Worm (Caenorhabditis elegans): ENCODE data around the gene pdhk-2.

Gene pdhk-2

ce11 chrIII:8744765-8745164 lies 3.6 kb upstream of the pdhk-2 start:
- TF ChIP-seq ets-7 (tag; optimal IDR thresholded peaks at IDR 0.05) (no peak), F13C5.2 (tag; optimal IDR thresholded peaks at IDR 0.05) (no peak), pes-1 (GFP tag; IDR thresholded peaks at IDR 0.05) (no peak), ceh-13 (GFP tag; optimal IDR thresholded peaks at IDR 0.05) (no peak), ama-1 (optimal IDR thresholded peaks at IDR 0.05) (no peak), tbx-11 (GFP tag; IDR thresholded peaks at IDR 0.05) (no peak), hmbx-1 (tag; optimal IDR thresholded peaks at IDR 0.05) (no peak), hmg-4 (GFP tag; optimal IDR thresholded peaks at IDR 0.05) (no peak), tbx-37 (GFP tag; conservative IDR thresholded peaks at IDR 0.05) (no peak), tra-4 (tag; optimal IDR thresholded peaks at IDR 0.05) (no peak), ceh-36 (tag; optimal IDR thresholded peaks at IDR 0.05) (no peak), hnd-1 (tag; optimal IDR thresholded peaks at IDR 0.05) (no peak), B0310.2 (tag; optimal IDR thresholded peaks at IDR 0.05) (no peak), flt-1 (GFP tag; IDR thresholded peaks at IDR 0.05) (no peak), scrt-1 (GFP tag; IDR thresholded peaks at IDR 0.05) (no peak), aly-1 (tag; optimal IDR thresholded peaks at IDR 0.05) (no peak), sea-1 (GFP tag; conservative IDR thresholded peaks at IDR 0.05) (no peak)

- TF ChIP-seq hmbx-1 (tag; optimal IDR thresholded peaks at IDR 0.05) (no peak), ets-7 (tag; optimal IDR thresholded peaks at IDR 0.05) (no peak), scrt-1 (GFP tag; IDR thresholded peaks at IDR 0.05) (no peak)
These were observed 2.7 kb upstream of the pdhk-2 start, which contains the start of gene ZK370.6 for ce11 chrIII:8743796-8744404. Gene ZK370.6 (minus strand): TSS chrIII:8743846.

ce11 chrIII:8742584-8742983 lies 1.4 kb upstream of the pdhk-2 start:
- TF ChIP-seq aly-1 (tag; optimal IDR thresholded peaks at IDR 0.05) (no peak), ets-7 (tag; optimal IDR thresholded peaks at IDR 0.05) (no peak), B0310.2 (tag; optimal IDR thresholded peaks at IDR 0.05) (no peak), sea-1 (GFP tag; conservative IDR thresholded peaks at IDR 0.05) (no peak), scrt-1 (GFP tag; IDR thresholded peaks at IDR 0.05) (no peak)

DNA sequence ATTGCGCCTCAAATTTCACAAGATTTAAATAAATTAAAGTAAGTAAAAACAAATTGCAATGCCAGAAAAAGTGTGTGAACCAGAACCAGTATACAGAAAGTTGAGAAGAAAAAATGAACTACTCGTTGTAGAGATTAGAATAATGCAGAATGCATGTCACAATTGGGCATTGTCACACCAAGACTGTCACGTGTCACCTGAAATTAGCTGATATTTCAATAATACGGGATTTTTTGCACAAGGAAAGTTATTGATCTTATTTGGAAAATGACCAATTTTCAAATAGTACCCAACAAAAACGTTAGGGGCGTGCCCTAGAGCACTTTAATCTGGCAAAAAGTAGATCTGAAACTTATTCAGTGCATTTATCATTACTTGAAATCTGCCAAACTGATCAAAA lies 743 bp upstream of the pdhk-2 start:
- TF ChIP-seq flt-1 (GFP tag; IDR thresholded peaks at IDR 0.05) (no peak), hmg-4 (GFP tag; optimal IDR thresholded peaks at IDR 0.05) (no peak), tbx-11 (GFP tag; IDR thresholded peaks at IDR 0.05) (no peak), sea-1 (GFP tag; conservative IDR thresholded peaks at IDR 0.05) (no peak), ceh-13 (GFP tag; optimal IDR thresholded peaks at IDR 0.05) (no peak), tra-4 (tag; optimal IDR thresholded peaks at IDR 0.05) (no peak), B0310.2 (tag; optimal IDR thresholded peaks at IDR 0.05) (no peak), aly-1 (tag; optimal IDR thresholded peaks at IDR 0.05) (no peak), pes-1 (GFP tag; IDR thresholded peaks at IDR 0.05) (no peak), tbx-37 (GFP tag; conservative IDR thresholded peaks at IDR 0.05) (no peak), scrt-1 (GFP tag; IDR thresholded peaks at IDR 0.05) (no peak), ets-7 (tag; optimal IDR thresholded peaks at IDR 0.05) (no peak), hnd-1 (tag; optimal IDR thresholded peaks at IDR 0.05) (no peak), F13C5.2 (tag; optimal IDR thresholded peaks at IDR 0.05) (no peak), ceh-36 (tag; optimal IDR thresholded peaks at IDR 0.05) (no peak), ama-1 (optimal IDR thresholded peaks at IDR 0.05) (no peak), hmbx-1 (tag; optimal IDR thresholded peaks at IDR 0.05) (no peak)

DNA sequence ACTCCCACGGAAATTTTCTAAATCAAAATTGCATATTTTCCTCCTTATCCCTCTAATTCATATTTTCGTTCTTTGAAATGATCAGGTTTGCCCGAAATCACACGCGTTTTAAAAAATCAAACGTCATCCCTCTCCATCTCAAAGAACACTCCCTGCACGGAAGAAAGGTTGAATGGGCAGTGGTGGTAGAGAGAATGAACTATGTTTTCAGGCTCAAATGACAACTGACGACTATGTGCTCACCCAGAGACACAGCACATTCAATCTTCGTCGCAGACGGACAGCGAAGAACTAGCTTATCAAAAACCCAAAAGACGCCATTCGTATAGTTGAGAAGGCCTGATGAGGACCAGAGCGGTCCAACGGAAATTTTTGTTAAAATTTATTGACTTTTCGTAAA lies 1.4 kb downstream of the pdhk-2 start:
- no peak for TF ChIP-seq flt-1 (GFP tag; IDR thresholded peaks at IDR 0.05)
- no peak for TF ChIP-seq B0310.2 (tag; optimal IDR thresholded peaks at IDR 0.05)
- no peak for TF ChIP-seq ceh-13 (GFP tag; optimal IDR thresholded peaks at IDR 0.05)
- no peak for TF ChIP-seq scrt-1 (GFP tag; IDR thresholded peaks at IDR 0.05)
- TF ChIP-seq tbx-11 (GFP tag; IDR thresholded peaks at IDR 0.05) = no peak
- no peak for TF ChIP-seq ets-7 (tag; optimal IDR thresholded peaks at IDR 0.05)
- no peak for TF ChIP-seq aly-1 (tag; optimal IDR thresholded peaks at IDR 0.05)
- no peak for TF ChIP-seq tbx-37 (GFP tag; conservative IDR thresholded peaks at IDR 0.05)
- no peak for TF ChIP-seq F13C5.2 (tag; optimal IDR thresholded peaks at IDR 0.05)
- TF ChIP-seq ama-1 (optimal IDR thresholded peaks at IDR 0.05) = no peak
- no peak for TF ChIP-seq hmg-4 (GFP tag; optimal IDR thresholded peaks at IDR 0.05)
- TF ChIP-seq pes-1 (GFP tag; IDR thresholded peaks at IDR 0.05) = no peak
- no peak for TF ChIP-seq hmbx-1 (tag; optimal IDR thresholded peaks at IDR 0.05)
- no peak for TF ChIP-seq sea-1 (GFP tag; conservative IDR thresholded peaks at IDR 0.05)

DNA sequence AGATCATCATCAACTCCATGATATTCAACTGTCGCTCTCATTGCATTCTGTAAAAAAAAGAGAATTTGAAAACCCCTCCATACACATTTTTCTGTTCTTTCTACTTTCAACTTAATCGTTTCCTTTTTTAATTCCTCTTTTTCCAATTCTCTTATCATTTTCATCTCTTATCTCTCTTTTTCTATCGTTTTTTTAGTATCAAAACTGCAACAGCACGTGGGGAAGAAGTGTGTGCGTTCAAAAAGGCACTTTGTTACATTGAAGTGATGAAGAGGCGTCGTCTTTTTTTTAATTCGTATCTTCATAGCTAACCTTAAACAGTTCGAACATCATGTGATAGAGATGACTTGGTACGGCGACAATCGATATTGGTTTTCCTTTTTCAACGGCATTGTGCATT lies 2.1 kb downstream of the pdhk-2 start:
- TF ChIP-seq tra-4 (tag; optimal IDR thresholded peaks at IDR 0.05) = no peak
- no peak for TF ChIP-seq hnd-1 (tag; optimal IDR thresholded peaks at IDR 0.05)
- no peak for TF ChIP-seq F13C5.2 (tag; optimal IDR thresholded peaks at IDR 0.05)
- no peak for TF ChIP-seq ets-7 (tag; optimal IDR thresholded peaks at IDR 0.05)
- TF ChIP-seq flt-1 (GFP tag; IDR thresholded peaks at IDR 0.05) = no peak
- no peak for TF ChIP-seq pes-1 (GFP tag; IDR thresholded peaks at IDR 0.05)
- no peak for TF ChIP-seq hmbx-1 (tag; optimal IDR thresholded peaks at IDR 0.05)
- no peak for TF ChIP-seq B0310.2 (tag; optimal IDR thresholded peaks at IDR 0.05)
- TF ChIP-seq hmg-4 (GFP tag; optimal IDR thresholded peaks at IDR 0.05) = no peak
- no peak for TF ChIP-seq scrt-1 (GFP tag; IDR thresholded peaks at IDR 0.05)
- TF ChIP-seq aly-1 (tag; optimal IDR thresholded peaks at IDR 0.05) = no peak
- no peak for TF ChIP-seq sea-1 (GFP tag; conservative IDR thresholded peaks at IDR 0.05)
- TF ChIP-seq tbx-37 (GFP tag; conservative IDR thresholded peaks at IDR 0.05) = no peak
- no peak for TF ChIP-seq ceh-36 (tag; optimal IDR thresholded peaks at IDR 0.05)
- TF ChIP-seq ceh-13 (GFP tag; optimal IDR thresholded peaks at IDR 0.05) = no peak
- TF ChIP-seq tbx-11 (GFP tag; IDR thresholded peaks at IDR 0.05) = no peak
- TF ChIP-seq ama-1 (optimal IDR thresholded peaks at IDR 0.05) = no peak

ce11 chrIII:8738289-8738688 lies 2.9 kb downstream of the pdhk-2 start:
- TF ChIP-seq tra-4 (tag; optimal IDR thresholded peaks at IDR 0.05) = no peak
- no peak for TF ChIP-seq hmbx-1 (tag; optimal IDR thresholded peaks at IDR 0.05)
- TF ChIP-seq hmg-4 (GFP tag; optimal IDR thresholded peaks at IDR 0.05) = no peak
- no peak for TF ChIP-seq pes-1 (GFP tag; IDR thresholded peaks at IDR 0.05)
- no peak for TF ChIP-seq sea-1 (GFP tag; conservative IDR thresholded peaks at IDR 0.05)
- TF ChIP-seq flt-1 (GFP tag; IDR thresholded peaks at IDR 0.05) = no peak
- no peak for TF ChIP-seq tbx-37 (GFP tag; conservative IDR thresholded peaks at IDR 0.05)
- no peak for TF ChIP-seq ets-7 (tag; optimal IDR thresholded peaks at IDR 0.05)
- no peak for TF ChIP-seq aly-1 (tag; optimal IDR thresholded peaks at IDR 0.05)
- TF ChIP-seq ceh-13 (GFP tag; optimal IDR thresholded peaks at IDR 0.05) = no peak
- TF ChIP-seq ama-1 (optimal IDR thresholded peaks at IDR 0.05) = no peak

Measured in whole organism, early embryonic.